Fruit fly (Drosophila melanogaster): ENCODE results near the gene Spg7.
A peak's percentile ranks its signal among the peaks of the same experiment; 100 is the strongest.

Gene Spg7

DNA sequence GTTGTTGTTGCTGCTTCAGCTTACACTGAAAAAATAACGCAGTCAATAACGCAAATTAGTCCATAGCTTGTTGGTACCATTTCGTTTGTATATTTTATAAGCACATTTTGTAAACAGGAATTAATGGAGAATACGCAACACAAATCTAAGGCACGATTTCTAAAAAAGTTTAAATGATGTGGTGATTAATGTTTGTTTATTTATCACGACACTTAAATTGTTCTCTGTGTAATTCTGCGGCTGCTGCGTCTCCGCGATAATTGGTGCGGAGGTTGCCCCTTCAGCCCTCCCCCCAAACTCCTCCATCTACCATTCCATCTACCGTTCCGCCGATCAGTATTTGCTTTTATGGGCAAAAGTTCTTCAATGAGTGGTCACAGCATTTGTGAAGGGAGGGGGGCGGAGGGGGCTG is 50.5 kb downstream of the Spg7 start (continued):
- TF ChIP-seq Hr3 (GFP tag; optimal IDR thresholded peaks at IDR 0.05) (peak; percentile 47), NfI (GFP tag; optimal IDR thresholded peaks at IDR 0.05) (peak; percentile 57), CG17359 (tag; optimal IDR thresholded peaks at IDR 0.05) (peak; percentile 71), gcm (GFP tag; optimal IDR thresholded peaks at IDR 0.05) (peak; percentile 50), odd (GFP tag; optimal IDR thresholded peaks at IDR 0.05) (peak; percentile 40), zfh1 (GFP tag; IDR thresholded peaks at IDR 0.05) (0 out of 3 replicates have a peak, but pooled peaks have one; percentile 61), CG34224 (GFP tag; IDR thresholded peaks at IDR 0.05; ENCODE audit: partially characterized antibody) (no peak), so (GFP tag; IDR thresholded peaks at IDR 0.05) (0 out of 3 replicates have a peak, but pooled peaks have one; percentile 32), H2.0 (GFP tag; IDR thresholded peaks at IDR 0.05) (0 out of 2 replicates have a peak, but pooled peaks have one; percentile 22), CG12219 (GFP tag; optimal IDR thresholded peaks at IDR 0.05) (peak; percentile 74), CG32532 (GFP tag; IDR thresholded peaks at IDR 0.05) (peak; percentile 66; the same call in 1 of the 2 replicates), Doc2 (GFP tag; IDR thresholded peaks at IDR 0.05) (no peak), MTF-1 (GFP tag; optimal IDR thresholded peaks at IDR 0.05; ENCODE audit: borderline replicate concordance) (no peak), slbo (GFP tag; IDR thresholded peaks at IDR 0.05) (peak; percentile 56), CG6272 (GFP tag; IDR thresholded peaks at IDR 0.05) (no peak), shn (GFP tag; optimal IDR thresholded peaks at IDR 0.05) (peak; percentile 47), tx (GFP tag; optimal IDR thresholded peaks at IDR 0.05) (no peak), danr (GFP tag; IDR thresholded peaks at IDR 0.05) (peak; percentile 22; the same call in 1 of the 2 replicates), E2f2 (GFP tag; IDR thresholded peaks at IDR 0.05) (peak; percentile 43; the same call in 1 of the 2 replicates), zfh2 (GFP tag; optimal IDR thresholded peaks at IDR 0.05) (peak; percentile 61), Hr39 (optimal IDR thresholded peaks at IDR 0.05) (no peak), CG11085 (GFP tag; IDR thresholded peaks at IDR 0.05) (no peak), vfl (GFP tag; optimal IDR thresholded peaks at IDR 0.05) (peak; percentile 33), CG6791 (GFP tag; IDR thresholded peaks at IDR 0.05; ENCODE audit: partially characterized antibody) (no peak), ranshi (GFP tag; IDR thresholded peaks at IDR 0.05) (0 out of 2 replicates have a peak, but pooled peaks have one; percentile 10), tap (tag; optimal IDR thresholded peaks at IDR 0.05) (peak; percentile 40), lola (GFP tag; optimal IDR thresholded peaks at IDR 0.05) (peak in 1 of 3 experiments; percentile 26), pfk (GFP tag; optimal IDR thresholded peaks at IDR 0.05) (no peak), CG31365 (tag; optimal IDR thresholded peaks at IDR 0.05) (peak; percentile 24), CG17186 (GFP tag; optimal IDR thresholded peaks at IDR 0.05) (no peak), Trl (optimal IDR thresholded peaks at IDR 0.05) (no peak), Trl (GFP tag; optimal IDR thresholded peaks at IDR 0.05) (peak; percentile 45), HLH54F (GFP tag; optimal IDR thresholded peaks at IDR 0.05) (peak; percentile 60), CG6689 (GFP tag; IDR thresholded peaks at IDR 0.05) (peak; percentile 57), org-1 (GFP tag; optimal IDR thresholded peaks at IDR 0.05) (peak; percentile 54), Dip2 (GFP tag; IDR thresholded peaks at IDR 0.05) (no peak), grn (GFP tag; optimal IDR thresholded peaks at IDR 0.05) (no peak), CG12299 (tag; optimal IDR thresholded peaks at IDR 0.05) (peak; percentile 37), Tbp (GFP tag; optimal IDR thresholded peaks at IDR 0.05) (no peak), Hey (tag; optimal IDR thresholded peaks at IDR 0.05) (peak; percentile 12), onecut (GFP tag; IDR thresholded peaks at IDR 0.05) (peak; percentile 45), chm (GFP tag; IDR thresholded peaks at IDR 0.05) (peak; percentile 58), p53 (GFP tag; optimal IDR thresholded peaks at IDR 0.05) (peak; percentile 12), nerfin-1 (tag; optimal IDR thresholded peaks at IDR 0.05) (peak; percentile 29), Ets65A (GFP tag) (peak; percentile 92), CG16863 (GFP tag; optimal IDR thresholded peaks at IDR 0.05) (peak; percentile 74), nerfin-2 (GFP tag; IDR thresholded peaks at IDR 0.05; ENCODE audit: partially characterized antibody) (no peak), CG14014 (GFP tag; IDR thresholded peaks at IDR 0.05) (peak; percentile 50; the same call in 1 of the 2 replicates), exex (tag; optimal IDR thresholded peaks at IDR 0.05) (no peak), CG6813 (GFP tag; optimal IDR thresholded peaks at IDR 0.05) (peak; percentile 60), sens-2 (GFP tag; IDR thresholded peaks at IDR 0.05) (0 out of 2 replicates have a peak, but pooled peaks have one; percentile 21), CG33557 (GFP tag; optimal IDR thresholded peaks at IDR 0.05) (no peak)

All from whole organism, embryonic.